Fruit fly (Drosophila melanogaster) whole organism, embryonic: ENCODE data around the gene CG8159.

Experiments
- Bgb ChIP-seq: fragments of 200-800 bp; sonication (Bioruptor generic); IDR thresholded peaks from 2 replicates; pipeline ENCODE4 v1.3.6; 2022; ENCODE audit warnings: missing biosample characterization, missing genetic modification characterization; ENCODE audit not compliant: partially characterized antibody
- CG12769 ChIP-seq: fragments of 200-800 bp; sonication (Bioruptor generic); optimal IDR thresholded peaks from 2 replicates; lab custom pipeline; 2019; ENCODE audit warnings: missing biosample characterization, mild to moderate bottlenecking, missing genetic modification characterization, moderate library complexity
- CG16779 ChIP-seq: fragments of 200-800 bp; sonication (Bioruptor generic); IDR thresholded peaks from 2 replicates; pipeline ENCODE4 v1.3.6; 2022; ENCODE audit warnings: missing biosample characterization, missing genetic modification characterization
- CG2120 ChIP-seq: fragments of 200-800 bp; sonication (Bioruptor generic); optimal IDR thresholded peaks from 3 replicates; lab custom pipeline; 2016; ENCODE audit warnings: missing biosample characterization, missing genetic modification characterization
- CG4282 ChIP-seq: fragments of 200-800 bp; sonication (Bioruptor generic); optimal IDR thresholded peaks from 2 replicates; lab custom pipeline; 2016; ENCODE audit warnings: missing biosample characterization, missing genetic modification characterization
- CG6791 ChIP-seq: fragments of 200-800 bp; sonication (Bioruptor generic); IDR thresholded peaks from 3 replicates; pipeline ENCODE4 v1.3.6; 2022; ENCODE audit warnings: missing biosample characterization, missing genetic modification characterization; ENCODE audit not compliant: partially characterized antibody
- Hr39 ChIP-seq: fragments of >200 bp; optimal IDR thresholded peaks from 2 replicates; lab custom pipeline; 2017
- Meics ChIP-seq: fragments of 200-800 bp; sonication (Bioruptor generic); optimal IDR thresholded peaks from 2 replicates; lab custom pipeline; 2017; ENCODE audit warnings: missing biosample characterization, mild to moderate bottlenecking, missing genetic modification characterization
- Neu2 ChIP-seq: fragments of 200-800 bp; sonication (Bioruptor generic); optimal IDR thresholded peaks from 3 replicates; lab custom pipeline; 2016; ENCODE audit warnings: missing biosample characterization, missing genetic modification characterization, borderline replicate concordance
- bbx ChIP-seq: fragments of 200-800 bp; sonication (Bioruptor generic); IDR thresholded peaks from 2 replicates; pipeline ENCODE4 v1.3.6; 2022; ENCODE audit warnings: missing biosample characterization, missing genetic modification characterization; ENCODE audit not compliant: partially characterized antibody
- caup ChIP-seq: fragments of 200-800 bp; sonication (Bioruptor generic); optimal IDR thresholded peaks from 3 replicates; lab custom pipeline; 2017; ENCODE audit warnings: missing biosample characterization, mild to moderate bottlenecking, missing genetic modification characterization, moderate library complexity; ENCODE audit not compliant: severe bottlenecking
- onecut ChIP-seq: fragments of 200-800 bp; sonication (Bioruptor generic); IDR thresholded peaks from 2 replicates; pipeline ENCODE4 v1.3.6; 2022; ENCODE audit warnings: missing biosample characterization, missing genetic modification characterization
- so ChIP-seq: fragments of 200-800 bp; sonication (Bioruptor generic); IDR thresholded peaks from 3 replicates; pipeline ENCODE4 v1.3.6; 2022; ENCODE audit warnings: missing biosample characterization, missing genetic modification characterization

dm6 chr3R:8716551-8716879, 10.1 kb upstream of the CG8159 start:
- TF ChIP-seq onecut (GFP tag; lab: Robert Waterston, UW) (no peak), bbx (GFP tag; lab: Robert Waterston, UW) (no peak), CG6791 (GFP tag; lab: Robert Waterston, UW) (no peak), CG4282 (GFP tag; lab: Kevin White, UChicago) (no peak), Meics (GFP tag; lab: Kevin White, UChicago) (no peak), CG2120 (GFP tag; lab: Kevin White, UChicago) (no peak), Neu2 (GFP tag; lab: Kevin White, UChicago) (no peak), caup (no peak), Bgb (GFP tag; lab: Robert Waterston, UW) (no peak), so (no peak), CG12769 (tag; lab: Kevin White, UChicago) (no peak), Hr39 (lab: Kevin White, UChicago) (no peak), CG16779 (no peak)
